Fruit fly (Drosophila melanogaster) whole organism, embryonic: ENCODE measurements around the gene Eip75B.

Source experiments
- Atf6 ChIP-seq: fragments of 200-800 bp; sonication (Bioruptor generic); IDR thresholded peaks from 2 replicates; pipeline ENCODE4 v1.3.6; 2022; ENCODE audit warnings: missing biosample characterization, missing genetic modification characterization
- B-H1 ChIP-seq: fragments of 200-800 bp; sonication (Bioruptor generic); IDR thresholded peaks from 3 replicates; pipeline ENCODE4 v1.3.6; 2022; ENCODE audit warnings: missing biosample characterization, missing genetic modification characterization
- Bdp1 ChIP-seq: fragments of 200-800 bp; sonication (Bioruptor generic); optimal IDR thresholded peaks from 3 replicates; lab custom pipeline; 2016; ENCODE audit warnings: missing biosample characterization, missing genetic modification characterization
- Blimp-1 ChIP-seq: fragments of 200-800 bp; sonication (Bioruptor generic); optimal IDR thresholded peaks from 3 replicates; lab custom pipeline; 2018; ENCODE audit warnings: missing biosample characterization, missing genetic modification characterization, mild to moderate bottlenecking, moderate library complexity, missing genetic modification reagents
- CG12155 ChIP-seq: fragments of 200-800 bp; sonication (Bioruptor generic); optimal IDR thresholded peaks from 3 replicates; lab custom pipeline; 2016; ENCODE audit warnings: missing biosample characterization, missing genetic modification characterization
- CG12744 ChIP-seq: fragments of 200-800 bp; sonication (Bioruptor generic); optimal IDR thresholded peaks from 2 replicates; lab custom pipeline; 2016; ENCODE audit warnings: missing biosample characterization, missing genetic modification characterization
- CG13123 ChIP-seq: fragments of 200-800 bp; sonication (Bioruptor generic); optimal IDR thresholded peaks from 2 replicates; lab custom pipeline; 2016; ENCODE audit warnings: missing biosample characterization, missing genetic modification characterization
- CG14441 ChIP-seq: fragments of 200-800 bp; sonication (Bioruptor generic); IDR thresholded peaks from 2 replicates; pipeline ENCODE4 v1.3.6; 2022; ENCODE audit warnings: missing biosample characterization, missing genetic modification characterization
- CG17802 ChIP-seq: fragments of 200-800 bp; sonication (Bioruptor generic); optimal IDR thresholded peaks from 2 replicates; lab custom pipeline; 2018; ENCODE audit warnings: missing biosample characterization, mild to moderate bottlenecking, missing genetic modification characterization, moderate library complexity
- CG17829 ChIP-seq: fragments of 200-800 bp; optimal IDR thresholded peaks from 2 replicates; lab custom pipeline; 2019; ENCODE audit warnings: missing biosample characterization, mild to moderate bottlenecking, missing genetic modification characterization, moderate library complexity
- CG2129 ChIP-seq: fragments of 200-800 bp; sonication (Bioruptor generic); IDR thresholded peaks from 2 replicates; pipeline ENCODE4 v1.3.6; 2022; ENCODE audit warnings: missing biosample characterization, missing genetic modification characterization; ENCODE audit not compliant: partially characterized antibody
- CG4360 ChIP-seq: fragments of 200-800 bp; sonication (Bioruptor generic); IDR thresholded peaks from 2 replicates; pipeline ENCODE4 v1.3.6; 2022; ENCODE audit warnings: missing biosample characterization, missing genetic modification characterization
- CG4707 ChIP-seq: fragments of 200-800 bp; sonication (Bioruptor generic); optimal IDR thresholded peaks from 2 replicates; lab custom pipeline; 2018; ENCODE audit warnings: missing biosample characterization, mild to moderate bottlenecking, missing genetic modification characterization, moderate library complexity
- CG4730 ChIP-seq: fragments of 200-800 bp; sonication (Bioruptor generic); IDR thresholded peaks from 2 replicates; pipeline ENCODE4 v1.3.6; 2022; ENCODE audit warnings: missing biosample characterization, missing genetic modification characterization
- CG7372 ChIP-seq: fragments of 200-800 bp; sonication (Bioruptor generic); IDR thresholded peaks from 2 replicates; pipeline ENCODE4 v1.3.6; 2022; ENCODE audit warnings: missing biosample characterization, missing genetic modification characterization
- CG7786 ChIP-seq: fragments of 200-800 bp; sonication (Bioruptor generic); optimal IDR thresholded peaks from 2 replicates; lab custom pipeline; 2016; ENCODE audit warnings: missing biosample characterization, missing genetic modification characterization
- CG7839 ChIP-seq: fragments of 200-800 bp; sonication (Bioruptor generic); optimal IDR thresholded peaks from 3 replicates; lab custom pipeline; 2018; ENCODE audit warnings: missing biosample characterization, mild to moderate bottlenecking, missing genetic modification characterization, moderate library complexity
- CG7987 ChIP-seq: fragments of 200-800 bp; sonication (Bioruptor generic); optimal IDR thresholded peaks from 2 replicates; lab custom pipeline; 2018; ENCODE audit warnings: missing biosample characterization, mild to moderate bottlenecking, missing genetic modification characterization, moderate library complexity
- CG9437 ChIP-seq: fragments of 200-800 bp; sonication (Bioruptor generic); optimal IDR thresholded peaks from 2 replicates; lab custom pipeline; 2018; ENCODE audit warnings: missing biosample characterization, mild to moderate bottlenecking, missing genetic modification characterization
- CG9609 ChIP-seq: fragments of 200-800 bp; sonication (Bioruptor generic); optimal IDR thresholded peaks from 3 replicates; lab custom pipeline; 2016; ENCODE audit warnings: missing biosample characterization, missing genetic modification characterization
- CrebB ChIP-seq: fragments of 200-800 bp; sonication (Bioruptor generic); optimal IDR thresholded peaks from 3 replicates; lab custom pipeline; 2018; ENCODE audit warnings: missing biosample characterization, mild to moderate bottlenecking, missing genetic modification characterization
- Doc2 ChIP-seq: fragments of 200-800 bp; sonication (Bioruptor generic); IDR thresholded peaks from 2 replicates; pipeline ENCODE4 v1.3.6; 2022; ENCODE audit warnings: missing biosample characterization, missing genetic modification characterization
- H2.0 ChIP-seq: fragments of 200-800 bp; sonication (Bioruptor generic); IDR thresholded peaks from 2 replicates; pipeline ENCODE4 v1.3.6; 2022; ENCODE audit warnings: missing biosample characterization, missing genetic modification characterization
- MTF-1 ChIP-seq: fragments of 200-800 bp; sonication (Bioruptor generic); optimal IDR thresholded peaks from 2 replicates; lab custom pipeline; 2018; ENCODE audit warnings: missing biosample characterization, mild to moderate bottlenecking, missing genetic modification characterization, borderline replicate concordance
- Mad ChIP-seq: fragments of 200-800 bp; sonication (Bioruptor generic); optimal IDR thresholded peaks from 2 replicates; lab custom pipeline; 2016; ENCODE audit warnings: missing biosample characterization, missing genetic modification characterization
- Mes4 ChIP-seq: fragments of 200-800 bp; sonication (Bioruptor generic); optimal IDR thresholded peaks from 2 replicates; lab custom pipeline; 2016; ENCODE audit warnings: missing biosample characterization, missing genetic modification characterization
- Optix ChIP-seq: fragments of 200-800 bp; sonication (Bioruptor generic); IDR thresholded peaks from 3 replicates; pipeline ENCODE4 v1.3.6; 2022; ENCODE audit warnings: missing biosample characterization, missing genetic modification characterization
- Rx ChIP-seq: fragments of 200-800 bp; sonication (Bioruptor generic); IDR thresholded peaks from 2 replicates; pipeline ENCODE4 v1.3.6; 2022; ENCODE audit warnings: missing biosample characterization, missing genetic modification characterization
- Sox102F ChIP-seq: fragments of 200-800 bp; sonication (Bioruptor generic); optimal IDR thresholded peaks from 2 replicates; lab custom pipeline; 2018; ENCODE audit warnings: missing biosample characterization, mild to moderate bottlenecking, missing genetic modification characterization, moderate library complexity
- Ssrp ChIP-seq: fragments of 200-800 bp; sonication (Bioruptor generic); optimal IDR thresholded peaks from 2 replicates; lab custom pipeline; 2018; ENCODE audit warnings: missing biosample characterization, mild to moderate bottlenecking, missing genetic modification characterization, moderate library complexity
- Usf ChIP-seq: fragments of 200-800 bp; sonication (Bioruptor generic); optimal IDR thresholded peaks from 2 replicates; lab custom pipeline; 2017; ENCODE audit warnings: missing genotype, missing biosample characterization, missing genetic modification characterization
- Xbp1 ChIP-seq: fragments of 200-800 bp; sonication (Bioruptor generic); optimal IDR thresholded peaks from 3 replicates; lab custom pipeline; 2016; ENCODE audit warnings: missing biosample characterization, mild to moderate bottlenecking, missing genetic modification characterization
- ap ChIP-seq: fragments of 200-800 bp; sonication (Bioruptor generic); IDR thresholded peaks from 2 replicates; pipeline ENCODE4 v1.3.6; 2022; ENCODE audit warnings: missing biosample characterization, missing genetic modification characterization
- br ChIP-seq: fragments of >200 bp; optimal IDR thresholded peaks from 2 replicates; lab custom pipeline; 2017
- chm ChIP-seq: fragments of 200-800 bp; sonication (Bioruptor generic); IDR thresholded peaks from 2 replicates; pipeline ENCODE4 v1.3.6; 2022; ENCODE audit warnings: missing biosample characterization, missing genetic modification characterization
- ems ChIP-seq: fragments of 200-800 bp; sonication (Bioruptor generic); optimal IDR thresholded peaks from 3 replicates; lab custom pipeline; 2016; ENCODE audit warnings: missing biosample characterization, missing genetic modification characterization
- esg ChIP-seq: fragments of 200-800 bp; sonication (Bioruptor generic); conservative IDR thresholded peaks from 2 replicates; pipeline ENCODE4 v1.3.6; 2022; ENCODE audit warnings: missing biosample characterization, missing genetic modification characterization
- ewg ChIP-seq: fragments of 200-800 bp; sonication (Bioruptor generic); optimal IDR thresholded peaks from 3 replicates; lab custom pipeline; 2017; ENCODE audit warnings: mild to moderate bottlenecking, missing biosample characterization, missing genetic modification reagents, missing genetic modification characterization
- grn ChIP-seq: fragments of 200-800 bp; sonication (Bioruptor generic); optimal IDR thresholded peaks from 3 replicates; lab custom pipeline; 2017; ENCODE audit warnings: missing biosample characterization, missing genetic modification characterization
- gro ChIP-seq: fragments of 200-800 bp; sonication (Bioruptor generic); optimal IDR thresholded peaks from 2 replicates; lab custom pipeline; 2016; ENCODE audit warnings: missing biosample characterization, missing genetic modification characterization
- kni ChIP-seq: fragments of 200-800 bp; sonication (Bioruptor generic); optimal IDR thresholded peaks from 3 replicates; lab custom pipeline; 2017; ENCODE audit warnings: mild to moderate bottlenecking, missing biosample characterization, missing genetic modification reagents, missing genetic modification characterization
- lab ChIP-seq: fragments of 200-800 bp; sonication (Bioruptor generic); optimal IDR thresholded peaks from 3 replicates; lab custom pipeline; 2017; ENCODE audit warnings: missing biosample characterization, missing genetic modification characterization, mild to moderate bottlenecking, moderate library complexity, missing genetic modification reagents
- lbe ChIP-seq: fragments of 200-800 bp; sonication (Bioruptor generic); optimal IDR thresholded peaks from 2 replicates; lab custom pipeline; 2016; ENCODE audit warnings: missing biosample characterization, mild to moderate bottlenecking, missing genetic modification characterization
- nerfin-1 ChIP-seq: fragments of 200-800 bp; sonication (Bioruptor generic); optimal IDR thresholded peaks from 3 replicates; lab custom pipeline; 2019; ENCODE audit warnings: missing biosample characterization, mild to moderate bottlenecking, missing genetic modification characterization, moderate library complexity
- pho ChIP-seq: fragments of 200-800 bp; sonication (Bioruptor generic); optimal IDR thresholded peaks from 2 replicates; lab custom pipeline; 2016; ENCODE audit warnings: missing biosample characterization, missing genetic modification characterization
- ranshi ChIP-seq: fragments of 200-800 bp; sonication (Bioruptor generic); IDR thresholded peaks from 2 replicates; pipeline ENCODE4 v1.3.6; 2022; ENCODE audit warnings: missing biosample characterization, missing genetic modification characterization
- sqz ChIP-seq: fragments of 200-800 bp; sonication (Bioruptor generic); optimal IDR thresholded peaks from 3 replicates; lab custom pipeline; 2018; ENCODE audit warnings: missing biosample characterization, mild to moderate bottlenecking, missing genetic modification characterization
- trem ChIP-seq: fragments of 200-800 bp; optimal IDR thresholded peaks from 3 replicates; lab custom pipeline; 2019; ENCODE audit warnings: missing biosample characterization, mild to moderate bottlenecking, missing genetic modification characterization, moderate library complexity
- unc-4 ChIP-seq: fragments of 200-800 bp; sonication (Bioruptor generic); IDR thresholded peaks from 2 replicates; pipeline ENCODE4 v1.3.6; 2022; ENCODE audit warnings: missing biosample characterization, missing genetic modification characterization; ENCODE audit not compliant: partially characterized antibody

The Eip75B gene

DNA sequence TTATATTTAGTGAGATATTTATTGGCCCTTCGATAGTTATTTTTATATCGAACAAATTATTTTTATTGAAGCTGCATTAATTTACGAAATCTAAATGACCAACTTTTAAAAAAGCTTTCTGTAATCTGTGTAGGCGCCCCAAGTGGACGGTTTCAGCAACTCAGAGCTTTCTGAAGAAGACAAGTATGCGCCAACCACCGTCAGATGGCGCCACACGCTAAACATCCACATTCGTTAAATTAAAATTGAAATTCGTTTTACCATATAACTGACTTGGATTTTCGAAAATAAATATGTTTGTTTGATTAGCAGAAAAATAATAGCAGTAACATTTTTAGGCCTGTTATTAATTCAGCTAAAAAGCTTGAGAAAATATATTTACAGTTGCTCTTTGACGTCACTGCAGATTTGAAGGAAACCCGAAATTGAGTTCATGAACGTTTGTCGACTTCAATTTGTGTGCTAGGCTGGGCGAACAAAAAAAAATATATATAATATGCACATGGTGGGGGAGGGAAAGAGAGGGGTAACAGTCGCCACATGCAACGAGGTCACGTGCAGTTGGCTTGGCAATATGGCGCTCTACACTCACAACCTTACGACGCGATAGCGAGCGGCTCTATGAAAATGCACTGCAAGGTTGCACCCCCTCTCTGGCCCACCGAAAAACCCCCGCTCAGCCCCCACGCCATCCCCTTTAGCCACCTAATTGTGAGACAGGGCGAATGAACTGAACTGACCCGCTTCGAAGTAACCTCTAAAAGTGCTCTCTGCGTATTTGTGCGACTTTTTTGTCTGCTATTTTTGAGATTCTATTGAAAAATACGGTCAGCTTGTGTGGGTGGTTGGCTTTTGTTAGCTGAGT, 44.6 kb downstream of the Eip75B start (continued):
- TF ChIP-seq Ssrp (tag; lab: Kevin White, UChicago), result peak; percentile 53
- TF ChIP-seq unc-4 (GFP tag; lab: Robert Waterston, UW), result no peak
- TF ChIP-seq ap (GFP tag; lab: Robert Waterston, UW), result peak; percentile 74; the same call in 1 of the 2 replicates
- TF ChIP-seq nerfin-1 (tag; lab: Kevin White, UChicago), result peak; percentile 81
- TF ChIP-seq CG4730 (GFP tag; lab: Robert Waterston, UW), result peak; percentile 59
- peak; percentile 85 for TF ChIP-seq CG7839
- TF ChIP-seq Usf (GFP tag; lab: Kevin White, UChicago), result peak; percentile 4
- TF ChIP-seq Atf6 (GFP tag; lab: Robert Waterston, UW), result peak; percentile 82
- TF ChIP-seq CG4707, result peak; percentile 92
- TF ChIP-seq br, result no peak
- TF ChIP-seq esg (GFP tag; lab: Robert Waterston, UW), result no peak
- peak; percentile 93 for TF ChIP-seq lab (GFP tag; lab: Kevin White, UChicago)
- peak; percentile 79 for TF ChIP-seq Blimp-1
- peak; percentile 64; the same call in 2 of the 3 replicates for TF ChIP-seq B-H1
- peak; percentile 79 for TF ChIP-seq kni
- TF ChIP-seq Optix (GFP tag; lab: Robert Waterston, UW), result peak; percentile 85
- peak; percentile 72 for TF ChIP-seq CG12744
- TF ChIP-seq CG4360 (GFP tag; lab: Robert Waterston, UW), result no peak; the same call in 1 of the 2 replicates
- peak; percentile 88 for TF ChIP-seq CG17829 (tag; lab: Kevin White, UChicago)
- peak; percentile 65 for TF ChIP-seq CG7786 (GFP tag; lab: Kevin White, UChicago)
- peak; percentile 83 for TF ChIP-seq ems
- TF ChIP-seq lbe, result peak; percentile 57
- peak; percentile 39 for TF ChIP-seq grn (GFP tag; lab: Kevin White, UChicago)
- peak; percentile 71 for TF ChIP-seq CG9609
- peak; percentile 79 for TF ChIP-seq gro (GFP tag; lab: Kevin White, UChicago)
- peak; percentile 48 for TF ChIP-seq CG12155 (GFP tag; lab: Kevin White, UChicago)
- TF ChIP-seq Bdp1, result peak; percentile 74
- TF ChIP-seq ewg, result peak; percentile 81
- peak; percentile 74 for TF ChIP-seq ranshi
- TF ChIP-seq Mes4 (GFP tag; lab: Kevin White, UChicago), result peak; percentile 90
- TF ChIP-seq CG9437 (GFP tag; lab: Kevin White, UChicago), result peak; percentile 75
- TF ChIP-seq CG13123, result peak; percentile 27
- peak; percentile 63 for TF ChIP-seq pho (GFP tag; lab: Kevin White, UChicago)
- TF ChIP-seq MTF-1 (GFP tag; lab: Kevin White, UChicago), result peak; percentile 94
- TF ChIP-seq CG14441 (GFP tag; lab: Robert Waterston, UW), result peak; percentile 77
- peak; percentile 88 for TF ChIP-seq chm
- TF ChIP-seq Doc2 (GFP tag; lab: Robert Waterston, UW), result no peak
- peak; percentile 87 for TF ChIP-seq sqz (GFP tag; lab: Kevin White, UChicago)
- TF ChIP-seq H2.0, result peak; percentile 71
- peak; percentile 58 for TF ChIP-seq trem (tag; lab: Kevin White, UChicago)
- peak; percentile 71 for TF ChIP-seq CG7372
- peak; percentile 72 for TF ChIP-seq CG17802
- TF ChIP-seq Sox102F (GFP tag; lab: Kevin White, UChicago), result peak; percentile 86
- TF ChIP-seq CG2129 (GFP tag; lab: Robert Waterston, UW), result no peak
- peak; percentile 93 for TF ChIP-seq CG7987
- peak; percentile 60 for TF ChIP-seq Rx (GFP tag; lab: Robert Waterston, UW)
- peak; percentile 87 for TF ChIP-seq Xbp1
- TF ChIP-seq CrebB (tag; lab: Kevin White, UChicago), result peak; percentile 80
- TF ChIP-seq Mad (GFP tag; lab: Kevin White, UChicago), result peak; percentile 86
